Worm (Caenorhabditis elegans) whole organism, L2 larva: ENCODE measurements around the gene F54D5.23.

Source experiments
- C34F6.9 ChIP-seq: fragments of 150-350 bp; optimal IDR thresholded peaks from 2 replicates; lab custom pipeline; 2014; ENCODE audit warnings: missing biosample characterization, missing genetic modification characterization
- F13H6.1 ChIP-seq: sonication (generic microtip); optimal IDR thresholded peaks from 2 replicates; lab custom pipeline; 2016; ENCODE audit warnings: missing genetic modification characterization, missing compliant biosample characterization
- Y55F3AM.14 ChIP-seq: fragments of 200-800 bp; sonication (Bioruptor generic); optimal IDR thresholded peaks from 2 replicates; lab custom pipeline; 2018; ENCODE audit warnings: mild to moderate bottlenecking, missing genetic modification characterization, missing compliant biosample characterization
- ZK546.5 ChIP-seq: sonication (generic microtip); optimal IDR thresholded peaks from 2 replicates; lab custom pipeline; 2017; ENCODE audit warnings: missing biosample characterization, missing genetic modification characterization
- alr-1 ChIP-seq: fragments of 150-350 bp; optimal IDR thresholded peaks from 2 replicates; lab custom pipeline; 2014; ENCODE audit warnings: missing biosample characterization, missing genetic modification characterization
- aly-2 ChIP-seq: fragments of 150-350 bp; optimal IDR thresholded peaks from 2 replicates; lab custom pipeline; 2014; ENCODE audit warnings: missing biosample characterization, missing genetic modification characterization
- blmp-1 ChIP-seq: sonication (generic microtip); optimal IDR thresholded peaks from 2 replicates; lab custom pipeline; 2017; ENCODE audit warnings: missing genetic modification characterization, mild to moderate bottlenecking, missing compliant biosample characterization, antibody characterized with exemption, moderate library complexity; ENCODE audit not compliant: insufficient read depth
- crh-2 ChIP-seq: sonication (generic microtip); optimal IDR thresholded peaks from 2 replicates; lab custom pipeline; 2017; ENCODE audit warnings: missing biosample characterization, missing genetic modification characterization
- egl-27 ChIP-seq: sonication (generic microtip); optimal IDR thresholded peaks from 3 replicates; lab custom pipeline; 2017; ENCODE audit warnings: missing biosample characterization, missing genetic modification reagents, missing genetic modification characterization
- elt-1 ChIP-seq: fragments of 150-350 bp; optimal IDR thresholded peaks from 2 replicates; lab custom pipeline; 2014; ENCODE audit warnings: missing biosample characterization, missing genetic modification characterization
- elt-3 ChIP-seq: sonication (generic microtip); optimal IDR thresholded peaks from 2 replicates; lab custom pipeline; 2017; ENCODE audit warnings: missing biosample characterization, missing genetic modification characterization
- fos-1 ChIP-seq: fragments of 150-350 bp; optimal IDR thresholded peaks from 2 replicates; lab custom pipeline; 2014; ENCODE audit warnings: missing biosample characterization, missing genetic modification characterization
- gmeb-1 ChIP-seq: fragments of 150-350 bp; optimal IDR thresholded peaks from 2 replicates; lab custom pipeline; 2014; ENCODE audit warnings: missing biosample characterization, missing genetic modification characterization
- lin-11 ChIP-seq: fragments of 150-350 bp; sonication (generic microtip); optimal IDR thresholded peaks from 2 replicates; lab custom pipeline; 2014; ENCODE audit warnings: missing biosample characterization, missing genetic modification characterization, inconsistent platforms, mixed read lengths
- lsy-2 ChIP-seq, 2 experiments: fragments of 150-350 bp in 1 of 2; sonication (generic microtip) in 1 of 2; optimal IDR thresholded peaks; 2 replicates each; lab custom pipeline; 2014 to 2017; ENCODE audit warnings: missing biosample characterization in 2 of 2, missing genetic modification characterization in 2 of 2
- mab-5 ChIP-seq: fragments of 150-350 bp; optimal IDR thresholded peaks from 2 replicates; lab custom pipeline; 2014; ENCODE audit warnings: missing biosample characterization, missing genetic modification characterization
- mbf-1 ChIP-seq: sonication (generic microtip); optimal IDR thresholded peaks from 2 replicates; lab custom pipeline; 2017; ENCODE audit warnings: missing biosample characterization, missing genetic modification characterization
- mdl-1 ChIP-seq, 2 experiments: fragments of 150-350 bp in 1 of 2; sonication (generic microtip) in 1 of 2; optimal IDR thresholded peaks; 2 replicates each; lab custom pipeline; 2017; ENCODE audit warnings: missing biosample characterization in 2 of 2, missing genetic modification characterization in 2 of 2
- nhr-10 ChIP-seq: sonication (generic microtip); optimal IDR thresholded peaks from 2 replicates; lab custom pipeline; 2017; ENCODE audit warnings: missing biosample characterization, missing genetic modification characterization
- nhr-11 ChIP-seq: fragments of 150-350 bp; optimal IDR thresholded peaks from 2 replicates; lab custom pipeline; 2014; ENCODE audit warnings: missing biosample characterization, missing genetic modification characterization
- nhr-129 ChIP-seq: fragments of 150-350 bp; optimal IDR thresholded peaks from 2 replicates; lab custom pipeline; 2014; ENCODE audit warnings: missing biosample characterization, missing genetic modification characterization
- nhr-23 ChIP-seq: fragments of 150-350 bp; optimal IDR thresholded peaks from 2 replicates; lab custom pipeline; 2014; ENCODE audit warnings: missing biosample characterization, missing genetic modification reagents, missing genetic modification characterization
- nhr-237 ChIP-seq: fragments of 150-350 bp; optimal IDR thresholded peaks from 2 replicates; lab custom pipeline; 2014; ENCODE audit warnings: missing biosample characterization, missing genetic modification characterization
- nhr-25 ChIP-seq: fragments of 150-350 bp; sonication (generic microtip); optimal IDR thresholded peaks from 3 replicates; lab custom pipeline; 2014; ENCODE audit warnings: missing biosample characterization, missing genetic modification characterization
- nhr-6 ChIP-seq: fragments of 150-350 bp; optimal IDR thresholded peaks from 2 replicates; lab custom pipeline; 2014; ENCODE audit warnings: missing biosample characterization, missing genetic modification characterization
- skn-1 ChIP-seq: sonication (generic microtip); optimal IDR thresholded peaks from 2 replicates; lab custom pipeline; 2017; ENCODE audit warnings: missing biosample characterization, missing genetic modification characterization
- sma-3 ChIP-seq: sonication (generic microtip); optimal IDR thresholded peaks from 2 replicates; lab custom pipeline; 2016; ENCODE audit warnings: missing genetic modification reagents, missing genetic modification characterization, missing compliant biosample characterization
- sma-9 ChIP-seq, 2 experiments: fragments of 150-350 bp in 1 of 2; sonication (generic microtip) in 1 of 2; optimal IDR thresholded peaks; 2 replicates each; lab custom pipeline; 2014 to 2016; ENCODE audit warnings: missing genetic modification characterization in 2 of 2, mild to moderate bottlenecking in 1 of 2, missing biosample characterization in 1 of 2, missing compliant biosample characterization in 1 of 2, missing genetic modification reagents in 1 of 2, moderate library complexity in 1 of 2
- snpc-4 ChIP-seq: fragments of 150-350 bp; optimal IDR thresholded peaks from 2 replicates; lab custom pipeline; 2014; ENCODE audit warnings: missing biosample characterization, missing genetic modification characterization
- unc-55 ChIP-seq: fragments of 150-350 bp; sonication (generic microtip); optimal IDR thresholded peaks from 3 replicates; lab custom pipeline; 2014; ENCODE audit warnings: missing biosample characterization, missing genetic modification reagents, missing genetic modification characterization
- zag-1 ChIP-seq: fragments of 150-350 bp; optimal IDR thresholded peaks from 2 replicates; lab custom pipeline; 2014; ENCODE audit warnings: missing biosample characterization, missing genetic modification characterization
- ztf-11 ChIP-seq: sonication (generic microtip); optimal IDR thresholded peaks from 2 replicates; lab custom pipeline; 2017; ENCODE audit warnings: missing biosample characterization, missing genetic modification characterization
- ztf-4 ChIP-seq: fragments of 150-350 bp; optimal IDR thresholded peaks from 2 replicates; lab custom pipeline; 2014; ENCODE audit warnings: missing biosample characterization, missing genetic modification characterization

The F54D5.23 gene

DNA sequence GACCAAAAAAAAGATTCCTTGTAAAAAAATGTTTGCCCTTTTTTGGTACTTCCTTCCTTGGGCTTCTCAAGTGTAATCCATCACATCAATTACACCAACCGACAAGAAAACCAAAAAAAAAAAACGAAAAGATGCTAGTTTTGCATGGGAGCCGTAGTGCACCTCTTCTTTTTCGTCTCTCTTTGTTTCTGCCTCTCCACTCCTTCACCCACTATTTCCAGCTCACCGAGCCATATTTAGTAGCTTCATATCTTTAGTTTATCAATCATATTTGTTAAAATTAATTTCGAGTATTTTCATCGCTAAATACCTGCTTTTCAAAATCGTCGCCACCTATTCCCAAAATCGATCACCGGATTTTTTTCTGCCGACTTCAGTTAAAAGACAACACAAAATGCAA is 31.6 kb upstream of the F54D5.23 start, which contains the start of gene F07A11.4:
F07A11.4 (plus strand) TSS at position 301 of the 400 bp plus-strand sequence.
- TF ChIP-seq mbf-1 (no peak), crh-2 (no peak), unc-55 (peak; percentile 12)
- TF ChIP-seq, all 48 proteins: peak for 1

- TF ChIP-seq skn-1 (tag; lab: Kevin White, UChicago) = no peak
- no peak for TF ChIP-seq ZK546.5 (tag; lab: Kevin White, UChicago)
- peak; percentile 25 for TF ChIP-seq crh-2
- no peak for TF ChIP-seq elt-1 (tag; lab: Kevin White, UChicago)
- peak in 1 of 2 experiments; percentile 52 for TF ChIP-seq lsy-2 (tag; optimal IDR thresholded peaks at IDR 0.05; lab: Kevin White, UChicago)
- no peak for TF ChIP-seq nhr-6
- no peak for TF ChIP-seq ztf-4
- peak; percentile 93 for TF ChIP-seq gmeb-1
- peak; percentile 75 for TF ChIP-seq unc-55
- peak; percentile 50 for TF ChIP-seq C34F6.9 (tag; lab: Kevin White, UChicago)
Observed at ce11 chrII:11599751-11600150, 30.7 kb upstream of the F54D5.23 start, which contains the start of gene npp-5. npp-5 (minus strand) TSS chrII:11599809.

DNA sequence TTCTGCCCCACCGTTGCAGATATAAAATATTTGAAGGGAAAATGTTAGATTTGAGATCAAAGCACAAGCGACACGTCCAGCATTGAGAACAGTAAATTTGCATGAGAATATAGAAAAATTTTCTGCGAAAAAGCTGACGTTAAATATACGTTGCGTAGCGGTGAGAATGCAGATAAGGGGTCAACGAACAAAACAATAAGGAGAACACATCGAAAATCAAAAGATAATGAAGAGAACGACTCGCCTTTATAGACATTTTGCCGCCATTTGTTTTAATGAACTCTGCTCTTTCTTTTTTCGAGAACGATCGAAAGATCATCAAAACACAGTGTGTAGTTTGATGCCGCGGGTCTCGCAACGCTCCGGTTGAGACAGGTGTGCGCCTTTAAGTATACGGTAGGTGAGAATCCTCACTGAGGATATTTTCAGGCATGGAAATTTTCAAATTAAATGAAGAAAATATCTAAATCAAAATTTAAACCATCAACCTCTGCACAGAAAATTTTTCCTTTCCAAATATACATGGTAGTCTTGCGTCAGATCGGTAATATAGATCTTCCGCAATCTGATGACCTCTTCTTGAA is 27.2 kb upstream of the F54D5.23 start:
- TF ChIP-seq Y55F3AM.14 (GFP tag; lab: Kevin White, UChicago) (no peak), lsy-2 (tag; optimal IDR thresholded peaks at IDR 0.05; lab: Kevin White, UChicago) (peak in 1 of 2 experiments; percentile 8), lin-11 (tag; lab: Kevin White, UChicago) (no peak), crh-2 (no peak), nhr-6 (no peak), egl-27 (tag; lab: Kevin White, UChicago) (no peak), nhr-237 (no peak), sma-3 (GFP tag; lab: Kevin White, UChicago) (peak; percentile 59), zag-1 (no peak), nhr-25 (tag; lab: Kevin White, UChicago) (no peak), gmeb-1 (no peak), aly-2 (tag; lab: Kevin White, UChicago) (no peak), nhr-129 (no peak), nhr-11 (tag; lab: Kevin White, UChicago) (no peak), sma-9 (GFP tag; optimal IDR thresholded peaks at IDR 0.05; lab: Kevin White, UChicago) (peak; percentile 77), sma-9 (tag; optimal IDR thresholded peaks at IDR 0.05; lab: Kevin White, UChicago) (no peak), fos-1 (no peak), F13H6.1 (tag; lab: Kevin White, UChicago) (no peak), nhr-23 (tag; lab: Kevin White, UChicago) (no peak), ztf-11 (tag; lab: Kevin White, UChicago) (no peak), ZK546.5 (tag; lab: Kevin White, UChicago) (no peak), C34F6.9 (tag; lab: Kevin White, UChicago) (no peak), mab-5 (tag; lab: Kevin White, UChicago) (no peak), nhr-10 (tag; lab: Kevin White, UChicago) (no peak)

- TF ChIP-seq crh-2 (no peak), nhr-11 (tag; lab: Kevin White, UChicago) (no peak), sma-9 (GFP tag; optimal IDR thresholded peaks at IDR 0.05; lab: Kevin White, UChicago) (no peak), sma-9 (tag; optimal IDR thresholded peaks at IDR 0.05; lab: Kevin White, UChicago) (no peak), C34F6.9 (tag; lab: Kevin White, UChicago) (peak; percentile 45), mdl-1 (tag; optimal IDR thresholded peaks at IDR 0.05; lab: Kevin White, UChicago) (peak; percentile 81 to 88), nhr-129 (peak; percentile 16), snpc-4 (tag; lab: Kevin White, UChicago) (no peak), mbf-1 (no peak), skn-1 (tag; lab: Kevin White, UChicago) (no peak), unc-55 (peak; percentile 30)
Observed at ce11 chrII:11595368-11595996, 26.4 kb upstream of the F54D5.23 start, which contains the start of gene gfat-1. gfat-1 (minus strand) TSS chrII:11595418.

- TF ChIP-seq elt-3 (tag; lab: Kevin White, UChicago) (no peak), crh-2 (no peak), nhr-23 (tag; lab: Kevin White, UChicago) (no peak), nhr-129 (no peak), nhr-10 (tag; lab: Kevin White, UChicago) (no peak), mdl-1 (tag; optimal IDR thresholded peaks at IDR 0.05; lab: Kevin White, UChicago) (no peak), alr-1 (tag; lab: Kevin White, UChicago) (no peak), mbf-1 (no peak), C34F6.9 (tag; lab: Kevin White, UChicago) (no peak), gmeb-1 (no peak), Y55F3AM.14 (GFP tag; lab: Kevin White, UChicago) (no peak), blmp-1 (tag; lab: Kevin White, UChicago) (no peak), mab-5 (tag; lab: Kevin White, UChicago) (no peak)
Observed at ce11 chrII:11592023-11592422, 22.9 kb upstream of the F54D5.23 start, which contains the start of gene F07A11.1. F07A11.1 (minus strand) TSS chrII:11592123.
